Worm (Caenorhabditis elegans): Measurements from ENCODE around the gene rcq-5.

- TF ChIP-seq jun-1 (tag; optimal IDR thresholded peaks at IDR 0.05) (no peak), attf-4 (tag; optimal IDR thresholded peaks at IDR 0.05) (no peak), dmd-8 (GFP tag; IDR thresholded peaks at IDR 0.05) (no peak), php-3 (GFP tag; IDR thresholded peaks at IDR 0.05) (no peak), Y105C5A.15 (GFP tag; IDR thresholded peaks at IDR 0.05) (no peak), ztf-11 (tag; optimal IDR thresholded peaks at IDR 0.05) (no peak), dve-1 (tag; optimal IDR thresholded peaks at IDR 0.05; ENCODE audit: insufficient read depth) (no peak), vab-7 (GFP tag; IDR thresholded peaks at IDR 0.05) (no peak), nhr-41 (GFP tag; IDR thresholded peaks at IDR 0.05) (no peak), pqm-1 (tag; optimal IDR thresholded peaks at IDR 0.05) (no peak)
Observed at ce11 chrIII:4101016-4101415, 43.2 kb upstream of the rcq-5 start.

Measured in whole organism, L4 larva.